Worm (Caenorhabditis elegans) whole organism, L4 larva: ENCODE data around the gene par-3.

Source experiments
- D1046.2 ChIP-seq: fragments of 200-800 bp; sonication (Bioruptor generic); IDR thresholded peaks from 2 replicates; pipeline ENCODE4 v1.3.6; 2022; ENCODE audit warnings: missing genetic modification characterization, missing compliant biosample characterization
- F26F4.8 ChIP-seq: fragments of 200-800 bp; sonication (Bioruptor generic); conservative IDR thresholded peaks from 2 replicates; pipeline ENCODE4 v1.3.6; 2022; ENCODE audit warnings: missing genetic modification characterization, missing compliant biosample characterization
- F44E2.7 ChIP-seq: fragments of 200-800 bp; sonication (Bioruptor generic); IDR thresholded peaks from 2 replicates; pipeline ENCODE4 v2.1.2; 2022; ENCODE audit warnings: missing genetic modification characterization, missing compliant biosample characterization
- F49E8.2 ChIP-seq: sonication (generic microtip); optimal IDR thresholded peaks from 2 replicates; lab custom pipeline; 2016; ENCODE audit warnings: missing compliant biosample characterization, mild to moderate bottlenecking, missing genetic modification characterization, borderline replicate concordance
- R02D3.7 ChIP-seq: fragments of 150-350 bp; sonication (generic microtip); optimal IDR thresholded peaks from 3 replicates; lab custom pipeline; 2014; ENCODE audit warnings: missing biosample characterization, missing genetic modification characterization
- Y105C5A.15 ChIP-seq: fragments of 200-800 bp; sonication (Bioruptor generic); IDR thresholded peaks from 2 replicates; pipeline ENCODE4 v1.3.6; 2022; ENCODE audit warnings: missing genetic modification characterization, missing compliant biosample characterization
- ZK546.5 ChIP-seq, 2 experiments: sonication (generic microtip); optimal IDR thresholded peaks; 2 replicates each; lab custom pipeline; 2017; ENCODE audit warnings: missing biosample characterization in 2 of 2, missing genetic modification characterization in 2 of 2
- aha-1 ChIP-seq: fragments of 150-350 bp; peaks from one replicate; lab custom pipeline; 2014; ENCODE audit warnings: missing biosample characterization, missing genetic modification characterization
- ama-1 ChIP-seq: fragments of 150-350 bp; optimal IDR thresholded peaks from 2 replicates; lab custom pipeline; 2014; ENCODE audit warnings: inconsistent platforms, mixed read lengths
- arid-1 ChIP-seq: fragments of 200-800 bp; sonication (Bioruptor generic); conservative IDR thresholded peaks from 2 replicates; pipeline ENCODE4 v1.3.6; 2022; ENCODE audit warnings: missing genetic modification reagents, missing genetic modification characterization, missing compliant biosample characterization
- ceh-28 ChIP-seq: fragments of 150-350 bp; optimal IDR thresholded peaks from 2 replicates; lab custom pipeline; 2014; ENCODE audit warnings: missing biosample characterization, missing genetic modification reagents, missing genetic modification characterization
- daf-16 ChIP-seq, 3 experiments: sonication (generic microtip); optimal IDR thresholded peaks; 2 replicates each; lab custom pipeline; 2016 to 2017; ENCODE audit warnings: missing genetic modification characterization in 3 of 3, missing genetic modification reagents in 3 of 3, mild to moderate bottlenecking in 2 of 3, missing compliant biosample characterization in 2 of 3, missing biosample characterization in 1 of 3, moderate library complexity in 1 of 3
- dpl-1 ChIP-seq: fragments of 150-350 bp; optimal IDR thresholded peaks from 2 replicates; lab custom pipeline; 2014; ENCODE audit warnings: missing biosample characterization, missing genetic modification reagents, missing genetic modification characterization
- dve-1 ChIP-seq: sonication (generic microtip); optimal IDR thresholded peaks from 2 replicates; lab custom pipeline; 2017; ENCODE audit warnings: antibody characterized with exemption, mild to moderate bottlenecking, missing genetic modification characterization, missing compliant biosample characterization; ENCODE audit not compliant: insufficient read depth
- fos-1 ChIP-seq: fragments of 150-350 bp; optimal IDR thresholded peaks from 2 replicates; lab custom pipeline; 2014; ENCODE audit warnings: missing biosample characterization, missing genetic modification characterization
- hif-1 ChIP-seq, 2 experiments: sonication (generic microtip); optimal IDR thresholded peaks; 2 replicates each; lab custom pipeline; 2016 to 2017; ENCODE audit warnings: missing compliant biosample characterization in 2 of 2, missing genetic modification characterization in 2 of 2, missing genetic modification reagents in 2 of 2, missing genotype in 2 of 2, mild to moderate bottlenecking in 1 of 2
- hlh-11 ChIP-seq: fragments of 200-800 bp; sonication (Bioruptor generic); optimal IDR thresholded peaks from 2 replicates; lab custom pipeline; 2018; ENCODE audit warnings: mild to moderate bottlenecking, missing genetic modification characterization, missing compliant biosample characterization
- hlh-30 ChIP-seq: sonication (generic microtip); optimal IDR thresholded peaks from 2 replicates; lab custom pipeline; 2017; ENCODE audit warnings: antibody characterized with exemption, mild to moderate bottlenecking, missing genetic modification characterization, missing compliant biosample characterization; ENCODE audit not compliant: insufficient read depth
- hmg-1.1 ChIP-seq: fragments of 200-800 bp; sonication (Bioruptor generic); IDR thresholded peaks from 2 replicates; pipeline ENCODE4 v1.3.6; 2022; ENCODE audit warnings: missing genetic modification reagents, missing genetic modification characterization, missing compliant biosample characterization
- jun-1 ChIP-seq: fragments of 150-350 bp; optimal IDR thresholded peaks from 2 replicates; lab custom pipeline; 2014; ENCODE audit warnings: missing biosample characterization, missing genetic modification reagents, missing genetic modification characterization
- lin-13 ChIP-seq: fragments of 150-350 bp; optimal IDR thresholded peaks from 2 replicates; lab custom pipeline; 2014; ENCODE audit warnings: missing biosample characterization, missing genetic modification reagents, missing genetic modification characterization
- lin-15B ChIP-seq: fragments of 150-350 bp; sonication (generic microtip); optimal IDR thresholded peaks from 3 replicates; lab custom pipeline; 2014; ENCODE audit warnings: missing biosample characterization, missing genetic modification characterization
- lin-38 ChIP-seq: fragments of 200-800 bp; sonication (Bioruptor generic); IDR thresholded peaks from 2 replicates; pipeline ENCODE4 v1.3.6; 2022; ENCODE audit warnings: missing genetic modification reagents, missing genetic modification characterization, missing compliant biosample characterization
- lsy-2 ChIP-seq, 2 experiments: fragments of 150-350 bp in 1 of 2; sonication (generic microtip) in 1 of 2; optimal IDR thresholded peaks; 2 replicates each; lab custom pipeline; 2014 to 2017; ENCODE audit warnings: missing biosample characterization in 2 of 2, missing genetic modification characterization in 2 of 2
- mep-1 ChIP-seq: fragments of 150-350 bp; sonication (generic microtip); optimal IDR thresholded peaks from 3 replicates; lab custom pipeline; 2014; ENCODE audit warnings: missing biosample characterization, missing genetic modification characterization
- mes-2 ChIP-seq: sonication (generic microtip); optimal IDR thresholded peaks from 2 replicates; lab custom pipeline; 2016; ENCODE audit warnings: missing genotype, mild to moderate bottlenecking, missing genetic modification characterization, missing compliant biosample characterization; ENCODE audit not compliant: poor library complexity, severe bottlenecking
- mxl-2 ChIP-seq: fragments of 200-800 bp; sonication (Bioruptor generic); conservative IDR thresholded peaks from 2 replicates; pipeline ENCODE4 v1.3.6; 2022; ENCODE audit warnings: missing genetic modification reagents, missing genetic modification characterization, missing compliant biosample characterization
- nhr-102 ChIP-seq: sonication (generic microtip); optimal IDR thresholded peaks from 2 replicates; lab custom pipeline; 2016; ENCODE audit warnings: mild to moderate bottlenecking, missing genetic modification characterization, moderate library complexity, missing compliant biosample characterization
- nhr-111 ChIP-seq: fragments of 200-800 bp; sonication (Bioruptor generic); optimal IDR thresholded peaks from 2 replicates; lab custom pipeline; 2018; ENCODE audit warnings: mild to moderate bottlenecking, missing genetic modification characterization, missing compliant biosample characterization
- nhr-237 ChIP-seq: sonication (generic microtip); optimal IDR thresholded peaks from 2 replicates; lab custom pipeline; 2017; ENCODE audit warnings: missing biosample characterization, missing genetic modification characterization
- nhr-28 ChIP-seq: fragments of 150-350 bp; optimal IDR thresholded peaks from 2 replicates; lab custom pipeline; 2014; ENCODE audit warnings: missing biosample characterization, missing genetic modification characterization
- nhr-48 ChIP-seq: sonication (generic microtip); optimal IDR thresholded peaks from 2 replicates; lab custom pipeline; 2016; ENCODE audit warnings: mild to moderate bottlenecking, missing genetic modification characterization, missing compliant biosample characterization
- nhr-6 ChIP-seq: fragments of 150-350 bp; optimal IDR thresholded peaks from 2 replicates; lab custom pipeline; 2014; ENCODE audit warnings: missing biosample characterization, missing genetic modification characterization
- nhr-77 ChIP-seq: fragments of 150-350 bp; optimal IDR thresholded peaks from 2 replicates; lab custom pipeline; 2014; ENCODE audit warnings: missing biosample characterization, missing genetic modification characterization
- php-3 ChIP-seq: fragments of 200-800 bp; sonication (Bioruptor generic); IDR thresholded peaks from 2 replicates; pipeline ENCODE4 v1.3.6; 2022; ENCODE audit warnings: missing genetic modification reagents, missing genetic modification characterization, missing compliant biosample characterization
- pqm-1 ChIP-seq: sonication (generic microtip); optimal IDR thresholded peaks from 2 replicates; lab custom pipeline; 2017; ENCODE audit warnings: missing biosample characterization, missing genetic modification characterization
- rbr-2 ChIP-seq: sonication (generic microtip); optimal IDR thresholded peaks from 2 replicates; lab custom pipeline; 2016; ENCODE audit warnings: missing genotype, missing genetic modification characterization, missing compliant biosample characterization
- sdz-12 ChIP-seq: fragments of 200-800 bp; sonication (Bioruptor generic); optimal IDR thresholded peaks from 2 replicates; lab custom pipeline; 2018; ENCODE audit warnings: mild to moderate bottlenecking, missing genetic modification characterization, missing compliant biosample characterization
- skn-1 ChIP-seq: fragments of 150-350 bp; optimal IDR thresholded peaks from 2 replicates; lab custom pipeline; 2014; ENCODE audit warnings: missing biosample characterization, missing genetic modification characterization
- snpc-1.2 ChIP-seq: fragments of 200-800 bp; sonication (Bioruptor generic); IDR thresholded peaks from 2 replicates; pipeline ENCODE4 v1.3.6; 2022; ENCODE audit warnings: missing genetic modification reagents, missing genetic modification characterization, missing compliant biosample characterization
- unc-39 ChIP-seq: sonication (generic microtip); optimal IDR thresholded peaks from 2 replicates; lab custom pipeline; 2017; ENCODE audit warnings: missing biosample characterization, missing genetic modification characterization
- unc-62 ChIP-seq, 3 experiments: fragments of 150-350 bp in 1 of 3; sonication (generic microtip); optimal IDR thresholded peaks in 2 of 3; peaks in 1 of 3; 1 replicate in 1 of 3; 2 replicates in 2 of 3; lab custom pipeline; 2014 to 2017; ENCODE audit warnings: missing biosample characterization in 3 of 3, missing genetic modification characterization in 3 of 3, missing genetic modification reagents in 3 of 3, missing genotype in 1 of 3
- zfp-2 ChIP-seq: sonication (generic microtip); optimal IDR thresholded peaks from 2 replicates; lab custom pipeline; 2016; ENCODE audit warnings: mild to moderate bottlenecking, missing genetic modification characterization, missing compliant biosample characterization
- zip-2 ChIP-seq: fragments of 150-350 bp; optimal IDR thresholded peaks from 2 replicates; lab custom pipeline; 2014; ENCODE audit warnings: missing biosample characterization, missing genetic modification characterization
- ztf-11 ChIP-seq: fragments of 150-350 bp; optimal IDR thresholded peaks from 2 replicates; lab custom pipeline; 2014; ENCODE audit warnings: missing biosample characterization, missing genetic modification characterization

The par-3 gene

DNA sequence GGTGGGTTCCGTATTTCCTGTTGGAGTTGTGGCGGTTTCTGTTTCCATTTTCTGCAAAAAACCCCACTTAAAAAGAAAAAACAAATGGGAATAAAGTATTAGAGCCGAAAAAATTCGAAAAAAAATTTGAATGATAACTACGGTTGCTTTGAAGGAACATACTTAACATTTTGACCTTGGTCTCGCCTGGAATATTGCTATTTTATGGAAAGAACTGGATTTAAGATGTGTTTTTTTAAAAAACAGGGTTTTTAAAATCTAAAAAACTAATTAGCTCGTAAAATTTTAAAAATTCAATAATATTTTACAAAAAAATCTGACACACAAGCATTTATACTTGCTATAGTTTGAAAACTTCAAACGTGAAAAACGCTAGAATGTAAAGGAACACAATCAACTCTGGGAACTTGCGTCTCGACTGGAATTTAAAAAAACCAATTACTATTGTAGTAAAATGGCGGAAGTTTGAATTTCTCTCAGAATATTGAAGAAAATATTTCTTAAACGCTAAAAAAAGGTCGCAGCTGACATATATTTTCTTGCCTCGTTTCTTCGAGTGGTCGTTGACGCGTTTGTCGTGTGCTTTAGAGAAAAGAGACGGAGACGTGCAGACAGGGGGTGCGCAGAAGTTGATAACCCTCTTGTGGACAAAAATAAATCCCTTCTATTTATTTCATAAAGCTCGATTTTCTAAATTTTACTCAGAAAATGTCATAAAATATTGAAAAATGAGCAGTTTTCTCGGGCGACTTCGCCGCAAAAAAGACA is 34.1 kb downstream of the par-3 start, which contains the start of the genes lgg-3 and rgs-5:
Gene lgg-3 (minus strand): TSS at position 51 of the 768 bp plus-strand sequence.
Gene rgs-5 (plus strand): TSS at position 593 of the 768 bp plus-strand sequence.
- TF ChIP-seq mep-1, result peak; percentile 60
- peak; percentile 1 for TF ChIP-seq dve-1 (tag; lab: Kevin White, UChicago)
- TF ChIP-seq fos-1, result no peak
- TF ChIP-seq dpl-1 (GFP tag; lab: Kevin White, UChicago), result peak; percentile 58
- TF ChIP-seq nhr-28 (tag; lab: Kevin White, UChicago), result peak; percentile 51
- TF ChIP-seq lin-38 (GFP tag; lab: Robert Waterston, UW), result peak; percentile 39; the same call in 1 of the 2 replicates
- TF ChIP-seq F49E8.2 (tag; lab: Kevin White, UChicago), result peak; percentile 82
- TF ChIP-seq ceh-28, result no peak
- TF ChIP-seq mes-2 (tag; lab: Kevin White, UChicago), result peak; percentile 71
- peak; percentile 17 for TF ChIP-seq lin-13 (GFP tag; lab: Kevin White, UChicago)
- no peak for TF ChIP-seq lin-15B (tag; lab: Kevin White, UChicago)
- peak; percentile 44 for TF ChIP-seq hlh-30 (tag; lab: Kevin White, UChicago)
- TF ChIP-seq nhr-6 (tag; lab: Kevin White, UChicago), result peak; percentile 2
- TF ChIP-seq zfp-2 (tag; lab: Kevin White, UChicago), result no peak
- no peak for TF ChIP-seq F26F4.8 (GFP tag; lab: Robert Waterston, UW)
- TF ChIP-seq daf-16 (GFP tag; optimal IDR thresholded peaks at IDR 0.05; lab: Kevin White, UChicago), result no peak
- TF ChIP-seq daf-16 (tag; optimal IDR thresholded peaks at IDR 0.05; lab: Kevin White, UChicago), result peak; percentile 8
- TF ChIP-seq rbr-2 (tag; lab: Kevin White, UChicago), result peak; percentile 14
- no peak for TF ChIP-seq snpc-1.2 (GFP tag; lab: Robert Waterston, UW)
- peak; percentile 52 for TF ChIP-seq hlh-11
- peak in 1 of 2 experiments; percentile 22 for TF ChIP-seq hif-1 (tag; optimal IDR thresholded peaks at IDR 0.05; lab: Kevin White, UChicago)
- TF ChIP-seq unc-39 (tag; lab: Kevin White, UChicago), result no peak
- TF ChIP-seq lsy-2 (tag; optimal IDR thresholded peaks at IDR 0.05; lab: Kevin White, UChicago), result peak in 1 of 2 experiments; percentile 64
- TF ChIP-seq ZK546.5 (tag; optimal IDR thresholded peaks at IDR 0.05; lab: Kevin White, UChicago), result no peak
- TF ChIP-seq aha-1 (tag; lab: Kevin White, UChicago), result no peak

DNA sequence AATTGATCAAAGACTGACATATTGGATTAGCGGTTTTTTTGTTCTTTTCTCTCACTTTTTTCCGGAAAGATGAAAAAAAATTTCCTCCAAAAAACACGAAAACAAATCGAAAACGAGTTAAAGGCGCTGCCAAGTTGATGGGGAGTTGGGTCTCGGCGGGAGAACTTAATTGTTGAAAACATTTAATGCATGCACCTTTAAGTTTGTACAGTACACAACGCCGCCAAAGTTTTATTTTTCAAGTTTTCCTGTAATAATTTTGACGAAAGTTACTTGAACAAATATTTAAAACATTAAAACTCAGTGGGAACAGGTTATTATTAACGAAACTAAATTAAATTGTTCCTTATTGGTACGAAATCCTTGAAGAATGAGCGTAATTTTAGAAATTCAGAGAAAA is 37.5 kb downstream of the par-3 start:
- TF ChIP-seq nhr-237 (tag; lab: Kevin White, UChicago) (no peak), nhr-111 (GFP tag; lab: Kevin White, UChicago) (no peak), jun-1 (tag; lab: Kevin White, UChicago) (no peak), hmg-1.1 (GFP tag; lab: Robert Waterston, UW) (no peak), F44E2.7 (GFP tag; lab: Robert Waterston, UW) (no peak), nhr-48 (tag; lab: Kevin White, UChicago) (no peak), pqm-1 (tag; lab: Kevin White, UChicago) (no peak), nhr-102 (no peak), nhr-77 (tag; lab: Kevin White, UChicago) (no peak), ztf-11 (no peak), mxl-2 (no peak)

DNA sequence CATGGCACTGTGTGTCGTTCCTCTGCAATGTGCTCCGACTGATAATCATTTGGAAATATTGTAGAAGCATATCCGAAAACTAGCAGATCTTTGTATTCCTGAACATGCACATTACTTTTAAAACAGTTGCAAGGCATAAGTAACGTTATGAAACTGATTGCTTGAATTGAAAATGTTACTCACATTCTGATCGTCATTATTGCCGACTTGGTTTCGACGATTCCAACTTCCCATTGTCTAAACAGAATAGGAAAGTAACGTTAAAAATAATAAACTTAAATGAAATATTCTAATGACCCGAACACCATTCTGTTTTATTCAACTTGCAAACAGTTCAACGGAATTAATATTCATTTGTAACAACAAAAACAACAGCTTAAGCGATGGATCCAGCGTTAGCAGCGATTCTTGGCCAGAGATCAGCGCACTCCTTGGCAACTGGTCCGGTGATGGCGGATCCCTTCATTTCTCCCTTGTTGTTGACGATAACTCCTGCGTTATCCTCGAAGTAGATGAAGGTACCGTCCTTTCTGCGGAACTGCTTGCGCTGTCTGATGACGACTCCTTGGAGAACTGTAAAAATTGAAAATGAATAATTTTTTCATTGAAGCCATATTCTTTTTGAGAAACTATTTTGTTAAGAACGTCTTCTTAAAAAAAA is 41.3 kb downstream of the par-3 start, which contains the start of gene swp-1:
Gene swp-1 (minus strand): TSS at position 298 of the 661 bp plus-strand sequence.
- TF ChIP-seq R02D3.7 (tag; lab: Kevin White, UChicago) (peak; percentile 20), Y105C5A.15 (GFP tag; lab: Robert Waterston, UW) (peak; percentile 3; the same call in 1 of the 2 replicates), ama-1 (lab: Kevin White, UChicago) (peak; percentile 51), zip-2 (no peak), unc-62 (GFP tag; optimal IDR thresholded peaks at IDR 0.05 in 1 of 2; lab: Kevin White, UChicago) (peak in 1 of 2 experiments; percentile 72), unc-62 (tag; optimal IDR thresholded peaks at IDR 0.05; lab: Kevin White, UChicago) (no peak), dve-1 (tag; lab: Kevin White, UChicago) (no peak), arid-1 (GFP tag; lab: Robert Waterston, UW) (peak; percentile 70), lin-38 (GFP tag; lab: Robert Waterston, UW) (peak; percentile 48), sdz-12 (GFP tag; lab: Kevin White, UChicago) (no peak), php-3 (GFP tag; lab: Robert Waterston, UW) (no peak), lsy-2 (tag; optimal IDR thresholded peaks at IDR 0.05; lab: Kevin White, UChicago) (no peak), nhr-6 (tag; lab: Kevin White, UChicago) (no peak), D1046.2 (GFP tag; lab: Robert Waterston, UW) (no peak), unc-39 (tag; lab: Kevin White, UChicago) (no peak), skn-1 (tag; lab: Kevin White, UChicago) (no peak)
